Fruit fly (Drosophila melanogaster): ENCODE data around the gene CG14200.
A peak's percentile ranks its signal among the peaks of the same experiment; 100 is the strongest.

DNA sequence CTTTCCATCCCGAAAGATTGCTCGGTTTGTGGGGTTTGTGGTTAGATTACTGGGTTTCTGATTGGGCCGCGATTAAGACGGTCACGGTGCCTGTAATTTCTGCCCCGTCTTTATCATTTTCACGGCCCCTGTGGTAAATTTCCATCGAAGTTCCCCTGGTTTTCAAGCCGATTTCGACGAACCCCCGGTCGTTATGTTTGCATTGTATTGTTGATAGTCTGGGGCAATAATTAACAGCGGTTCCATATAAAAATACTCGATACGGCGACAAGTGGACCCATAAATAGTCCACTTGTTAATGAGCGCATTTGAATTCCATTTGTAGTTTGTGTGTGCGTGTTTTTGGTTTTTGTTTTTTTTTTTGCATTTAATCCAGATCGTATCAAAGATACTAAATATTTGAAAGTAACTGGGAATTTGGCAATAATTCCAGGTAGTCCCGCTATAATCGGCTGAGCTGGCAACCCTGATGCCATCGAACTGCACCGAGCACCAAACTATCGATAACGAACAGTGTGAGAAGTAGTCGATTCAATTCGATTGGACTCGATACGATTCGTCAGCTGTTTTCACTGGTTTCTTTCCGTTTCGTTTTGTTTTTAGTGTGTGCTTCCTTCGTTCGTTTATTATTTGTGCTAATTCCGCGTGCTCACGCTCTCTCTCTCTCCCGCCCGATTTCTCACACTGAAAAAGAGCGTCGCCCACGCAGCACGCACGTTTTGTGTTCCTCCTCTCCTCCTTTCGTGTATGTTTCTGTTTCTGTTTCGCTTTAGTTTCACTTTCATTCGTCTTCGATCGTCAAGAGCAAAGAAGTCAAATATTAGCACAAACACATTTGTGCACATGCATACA lies 10.3 kb downstream of the CG14200 start:
- TF ChIP-seq CG9139 (GFP tag; optimal IDR thresholded peaks at IDR 0.05) (no peak), Ets21C (GFP tag; optimal IDR thresholded peaks at IDR 0.05) (no peak), Hr4 (GFP tag; optimal IDR thresholded peaks at IDR 0.05) (no peak), CG1621 (tag; optimal IDR thresholded peaks at IDR 0.05) (no peak), ss (GFP tag; optimal IDR thresholded peaks at IDR 0.05) (peak in 1 of 2 experiments; percentile 31), CG4318 (GFP tag; optimal IDR thresholded peaks at IDR 0.05) (no peak), Eip78C (GFP tag) (peak; percentile 73), OdsH (GFP tag; optimal IDR thresholded peaks at IDR 0.05) (no peak), CG34406 (GFP tag; optimal IDR thresholded peaks at IDR 0.05) (no peak), svp (GFP tag) (peak; percentile 93), CG8632 (GFP tag; optimal IDR thresholded peaks at IDR 0.05) (no peak), CG31627 (GFP tag; optimal IDR thresholded peaks at IDR 0.05) (peak; percentile 27), fd85E (GFP tag; optimal IDR thresholded peaks at IDR 0.05) (no peak), Lpt (GFP tag; optimal IDR thresholded peaks at IDR 0.05) (no peak)

Data from whole organism, prepupa.